Fruit fly (Drosophila melanogaster) whole organism, pupa: ENCODE data around the gene CG12725.
A peak's percentile ranks its signal among the peaks of the same experiment; 100 is the strongest.

ENCODE experiments used
- CG10348 ChIP-seq: fragments of 200-800 bp; sonication (Bioruptor generic); IDR thresholded peaks from 2 replicates; pipeline ENCODE4 v1.3.6; 2022; ENCODE audit warnings: missing biosample characterization, missing genetic modification characterization
- CG12605 ChIP-seq: fragments of 200-800 bp; sonication (Bioruptor generic); IDR thresholded peaks from 2 replicates; pipeline ENCODE4 v1.3.6; 2022; ENCODE audit warnings: missing biosample characterization, missing genetic modification characterization
- CG13204 ChIP-seq: fragments of 200-800 bp; sonication (Bioruptor generic); optimal IDR thresholded peaks from 2 replicates; lab custom pipeline; 2018; ENCODE audit warnings: missing biosample characterization, mild to moderate bottlenecking, missing genetic modification characterization, moderate library complexity
- CG14655 ChIP-seq: fragments of 200-800 bp; sonication (Bioruptor generic); optimal IDR thresholded peaks from 3 replicates; lab custom pipeline; 2017; ENCODE audit warnings: mild to moderate bottlenecking, missing biosample characterization, missing genetic modification reagents, missing genetic modification characterization
- CG15710 ChIP-seq: fragments of 200-800 bp; sonication (Bioruptor generic); optimal IDR thresholded peaks from 2 replicates; lab custom pipeline; 2018; ENCODE audit warnings: missing biosample characterization, mild to moderate bottlenecking, missing genetic modification characterization, moderate library complexity
- CG17806 ChIP-seq: fragments of 200-800 bp; sonication (Bioruptor generic); optimal IDR thresholded peaks from 2 replicates; lab custom pipeline; 2018; ENCODE audit warnings: missing biosample characterization, mild to moderate bottlenecking, missing genetic modification characterization, moderate library complexity
- CG32121 ChIP-seq: fragments of 200-800 bp; sonication (Bioruptor generic); IDR thresholded peaks from 2 replicates; pipeline ENCODE4 v1.3.6; 2022; ENCODE audit warnings: missing biosample characterization, missing genetic modification characterization
- CG34367 ChIP-seq: fragments of 200-800 bp; sonication (Bioruptor generic); optimal IDR thresholded peaks from 2 replicates; lab custom pipeline; 2018; ENCODE audit warnings: missing biosample characterization, mild to moderate bottlenecking, missing genetic modification characterization
- CG4496 ChIP-seq: fragments of 200-800 bp; sonication (Bioruptor generic); IDR thresholded peaks from 3 replicates; pipeline ENCODE4 v1.3.6; 2022; ENCODE audit warnings: missing biosample characterization, missing genetic modification characterization
- CG8159 ChIP-seq: fragments of 200-800 bp; sonication (Bioruptor generic); optimal IDR thresholded peaks from 3 replicates; lab custom pipeline; 2018; ENCODE audit warnings: missing biosample characterization, mild to moderate bottlenecking, missing genetic modification characterization, moderate library complexity
- CG8301 ChIP-seq: fragments of 200-800 bp; sonication (Bioruptor generic); optimal IDR thresholded peaks from 2 replicates; lab custom pipeline; 2018; ENCODE audit warnings: missing biosample characterization, mild to moderate bottlenecking, missing genetic modification characterization
- CG9948 ChIP-seq: fragments of 200-800 bp; sonication (Bioruptor generic); optimal IDR thresholded peaks from 2 replicates; lab custom pipeline; 2018; ENCODE audit warnings: missing biosample characterization, mild to moderate bottlenecking, missing genetic modification characterization, moderate library complexity
- D1 ChIP-seq: fragments of 200-800 bp; sonication (Bioruptor generic); optimal IDR thresholded peaks from 2 replicates; lab custom pipeline; 2018; ENCODE audit warnings: missing biosample characterization, mild to moderate bottlenecking, missing genetic modification characterization, moderate library complexity
- EcR ChIP-seq: fragments of 200-800 bp; sonication (Bioruptor generic); optimal IDR thresholded peaks from 3 replicates; lab custom pipeline; 2019; ENCODE audit warnings: missing biosample characterization, missing genetic modification characterization, mild to moderate bottlenecking, moderate library complexity, missing genetic modification reagents
- Ets98B ChIP-seq: fragments of 200-800 bp; sonication (Bioruptor generic); IDR thresholded peaks from 2 replicates; pipeline ENCODE4 v1.3.6; 2022; ENCODE audit warnings: missing biosample characterization, missing genetic modification characterization
- Pif1A ChIP-seq: fragments of 200-800 bp; sonication (Bioruptor generic); optimal IDR thresholded peaks from 3 replicates; lab custom pipeline; 2016; ENCODE audit warnings: missing biosample characterization, missing genetic modification characterization
- Pif1B ChIP-seq: fragments of 200-800 bp; sonication (Bioruptor generic); optimal IDR thresholded peaks from 3 replicates; lab custom pipeline; 2016; ENCODE audit warnings: missing biosample characterization, missing genetic modification characterization
- Snoo ChIP-seq: fragments of 200-800 bp; sonication (Bioruptor generic); optimal IDR thresholded peaks from 3 replicates; lab custom pipeline; 2017; ENCODE audit warnings: missing biosample characterization, mild to moderate bottlenecking, missing genetic modification characterization, inconsistent platforms
- fd96Ca ChIP-seq: fragments of 200-800 bp; sonication (Bioruptor generic); IDR thresholded peaks from 3 replicates; pipeline ENCODE4 v1.3.6; 2022; ENCODE audit warnings: missing biosample characterization, missing genetic modification characterization
- gl ChIP-seq: fragments of 200-800 bp; sonication (Bioruptor generic); optimal IDR thresholded peaks from 2 replicates; lab custom pipeline; 2018; ENCODE audit warnings: missing biosample characterization, mild to moderate bottlenecking, missing genetic modification characterization
- rn ChIP-seq: fragments of 200-800 bp; sonication (Bioruptor generic); IDR thresholded peaks from 2 replicates; pipeline ENCODE4 v1.3.6; 2022; ENCODE audit warnings: missing biosample characterization, missing genetic modification characterization

The CG12725 gene

dm6 chrX:13395020-13395419 is 7.6 kb downstream of the CG12725 start:
- no peak for TF ChIP-seq Ets98B (GFP tag; lab: Robert Waterston, UW)
- TF ChIP-seq CG17806 (tag; lab: Kevin White, UChicago): no peak
- TF ChIP-seq CG13204 (GFP tag; lab: Kevin White, UChicago): no peak
- no peak for TF ChIP-seq Snoo
- no peak for TF ChIP-seq Pif1B (GFP tag; lab: Kevin White, UChicago)
- no peak for TF ChIP-seq Pif1A (GFP tag; lab: Kevin White, UChicago)
- no peak for TF ChIP-seq rn (GFP tag; lab: Robert Waterston, UW)
- no peak for TF ChIP-seq fd96Ca (GFP tag; lab: Robert Waterston, UW)
- TF ChIP-seq CG4496 (GFP tag; lab: Robert Waterston, UW): 0 out of 3 replicates have a peak, but pooled peaks have one; percentile 26
- TF ChIP-seq, all 21 proteins: peak for 1

- TF ChIP-seq CG9948 (no peak), Snoo (no peak), CG34367 (tag; lab: Kevin White, UChicago) (no peak), fd96Ca (GFP tag; lab: Robert Waterston, UW) (peak; percentile 47; the same call in 1 of the 3 replicates), CG8301 (tag; lab: Kevin White, UChicago) (no peak), Pif1A (GFP tag; lab: Kevin White, UChicago) (no peak), gl (no peak), CG17806 (tag; lab: Kevin White, UChicago) (no peak), CG12605 (no peak), CG10348 (GFP tag; lab: Robert Waterston, UW) (no peak), D1 (tag; lab: Kevin White, UChicago) (no peak), CG32121 (GFP tag; lab: Robert Waterston, UW) (peak; percentile 41; the same call in 1 of the 2 replicates), Pif1B (GFP tag; lab: Kevin White, UChicago) (no peak), CG14655 (GFP tag; lab: Kevin White, UChicago) (no peak), rn (GFP tag; lab: Robert Waterston, UW) (no peak), Ets98B (GFP tag; lab: Robert Waterston, UW) (no peak), EcR (GFP tag; lab: Kevin White, UChicago) (peak; percentile 70), CG4496 (GFP tag; lab: Robert Waterston, UW) (no peak), CG8159 (no peak)
These were observed 8.3 kb downstream of the CG12725 start for dm6 chrX:13394343-13394742.

dm6 chrX:13392764-13393163 is 9.9 kb downstream of the CG12725 start:
- no peak for TF ChIP-seq D1 (tag; lab: Kevin White, UChicago)
- TF ChIP-seq CG14655 (GFP tag; lab: Kevin White, UChicago): no peak
- no peak for TF ChIP-seq CG4496 (GFP tag; lab: Robert Waterston, UW)
- TF ChIP-seq CG8301 (tag; lab: Kevin White, UChicago): no peak
- no peak for TF ChIP-seq rn (GFP tag; lab: Robert Waterston, UW)
- TF ChIP-seq fd96Ca (GFP tag; lab: Robert Waterston, UW): no peak
- TF ChIP-seq Pif1B (GFP tag; lab: Kevin White, UChicago): no peak
- TF ChIP-seq Pif1A (GFP tag; lab: Kevin White, UChicago): no peak

- TF ChIP-seq Pif1B (GFP tag; lab: Kevin White, UChicago): no peak
- no peak for TF ChIP-seq CG13204 (GFP tag; lab: Kevin White, UChicago)
- TF ChIP-seq Pif1A (GFP tag; lab: Kevin White, UChicago): no peak
- no peak for TF ChIP-seq rn (GFP tag; lab: Robert Waterston, UW)
- TF ChIP-seq CG9948: no peak
- TF ChIP-seq EcR (GFP tag; lab: Kevin White, UChicago): no peak
- no peak for TF ChIP-seq CG8301 (tag; lab: Kevin White, UChicago)
- no peak for TF ChIP-seq CG34367 (tag; lab: Kevin White, UChicago)
- no peak for TF ChIP-seq CG12605
- no peak for TF ChIP-seq CG14655 (GFP tag; lab: Kevin White, UChicago)
- TF ChIP-seq CG32121 (GFP tag; lab: Robert Waterston, UW): no peak
- no peak for TF ChIP-seq D1 (tag; lab: Kevin White, UChicago)
- no peak for TF ChIP-seq CG4496 (GFP tag; lab: Robert Waterston, UW)
- no peak for TF ChIP-seq CG17806 (tag; lab: Kevin White, UChicago)
- TF ChIP-seq fd96Ca (GFP tag; lab: Robert Waterston, UW): no peak
- no peak for TF ChIP-seq gl
These were observed 10.7 kb downstream of the CG12725 start for dm6 chrX:13392041-13392353.

DNA sequence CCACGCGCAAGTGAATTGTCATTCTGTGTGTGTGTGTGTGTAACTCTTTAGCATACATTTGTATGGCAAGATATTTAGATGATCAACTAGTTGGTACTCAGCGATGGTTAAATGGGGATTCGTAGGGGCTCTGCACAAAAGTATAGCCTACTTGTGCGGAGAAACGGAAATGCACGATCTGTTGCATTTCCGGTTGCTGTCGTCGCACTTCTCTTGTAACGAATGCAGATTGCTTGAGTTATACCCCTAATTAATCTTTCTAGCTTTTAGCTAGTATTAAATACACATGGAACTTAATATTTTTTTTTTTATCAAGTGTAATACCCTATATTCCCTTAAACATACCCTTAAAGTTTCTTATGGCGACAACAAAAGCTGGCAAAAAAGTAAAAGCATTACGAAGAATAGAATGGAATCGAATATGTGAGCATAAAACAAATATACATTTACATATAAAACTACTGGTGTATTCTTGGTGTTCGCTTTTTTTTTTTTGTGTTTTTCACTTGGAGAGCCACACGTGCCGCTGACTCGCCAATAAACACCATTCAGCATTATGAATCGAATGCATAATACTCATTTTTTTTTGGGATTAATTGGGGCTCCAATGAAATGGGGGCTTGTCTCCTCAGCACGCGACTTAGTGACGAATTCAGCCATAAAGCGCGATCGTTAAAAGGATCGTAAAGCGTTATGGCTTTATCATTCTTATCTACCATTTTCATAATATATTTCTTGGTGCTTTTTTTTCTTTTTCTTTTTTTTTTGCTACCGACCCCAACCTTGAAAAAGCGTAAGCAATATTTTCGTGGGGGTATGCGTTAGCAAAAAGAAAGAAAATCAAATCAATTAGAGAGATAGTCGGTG is 11.3 kb downstream of the CG12725 start:
- TF ChIP-seq CG8159 (no peak), CG14655 (GFP tag; lab: Kevin White, UChicago) (peak; percentile 20)

DNA sequence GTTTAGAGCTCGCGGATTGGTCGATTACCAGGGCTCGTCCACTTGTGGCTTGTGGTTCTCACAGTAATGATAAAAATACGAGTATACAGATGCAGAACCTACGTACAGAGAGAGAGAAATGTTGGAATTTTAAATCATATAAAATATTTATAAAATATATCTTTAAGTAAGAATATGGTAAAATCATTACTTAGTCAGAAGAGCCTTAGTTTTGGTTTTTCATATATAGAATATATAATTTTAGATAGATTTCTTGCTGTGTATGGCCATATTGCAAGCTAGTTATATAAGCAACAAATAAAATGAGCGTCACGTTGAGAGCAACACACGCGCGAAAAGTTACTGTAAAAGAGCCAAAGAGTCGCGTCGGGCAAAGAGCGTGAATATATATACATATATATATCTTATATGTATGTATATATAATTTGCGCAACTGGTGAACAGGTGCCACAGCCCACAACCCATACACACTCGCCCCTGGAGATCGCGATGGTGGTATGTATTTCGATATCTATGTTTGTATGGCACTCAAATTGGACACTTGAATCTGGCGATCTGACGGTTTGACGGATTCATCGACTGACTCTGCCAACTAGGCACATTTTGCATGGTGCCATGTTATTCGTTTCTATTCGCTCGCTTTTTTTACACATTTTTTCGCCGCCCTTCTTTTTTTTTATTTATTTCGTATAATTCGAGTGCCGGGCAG is 12.0 kb downstream of the CG12725 start:
- TF ChIP-seq Snoo: no peak
- TF ChIP-seq CG17806 (tag; lab: Kevin White, UChicago): peak; percentile 73
- TF ChIP-seq CG14655 (GFP tag; lab: Kevin White, UChicago): peak; percentile 71
- TF ChIP-seq CG12605: peak; percentile 86
- peak; percentile 87 for TF ChIP-seq CG4496 (GFP tag; lab: Robert Waterston, UW)
- peak; percentile 53 for TF ChIP-seq rn (GFP tag; lab: Robert Waterston, UW)
- peak; percentile 44 for TF ChIP-seq CG34367 (tag; lab: Kevin White, UChicago)
- TF ChIP-seq CG13204 (GFP tag; lab: Kevin White, UChicago): no peak
- peak; percentile 64 for TF ChIP-seq CG9948
- TF ChIP-seq CG8159: peak; percentile 78
- no peak for TF ChIP-seq CG10348 (GFP tag; lab: Robert Waterston, UW)
- peak; percentile 78 for TF ChIP-seq CG15710 (tag; lab: Kevin White, UChicago)
- TF ChIP-seq Pif1A (GFP tag; lab: Kevin White, UChicago): peak; percentile 23
- TF ChIP-seq gl: no peak
- TF ChIP-seq Ets98B (GFP tag; lab: Robert Waterston, UW): peak; percentile 82
- peak; percentile 33 for TF ChIP-seq Pif1B (GFP tag; lab: Kevin White, UChicago)
- TF ChIP-seq D1 (tag; lab: Kevin White, UChicago): peak; percentile 24
- TF ChIP-seq CG8301 (tag; lab: Kevin White, UChicago): peak; percentile 52
- peak; percentile 90 for TF ChIP-seq CG32121 (GFP tag; lab: Robert Waterston, UW)
- peak; percentile 9 for TF ChIP-seq EcR (GFP tag; lab: Kevin White, UChicago)
- no peak for TF ChIP-seq fd96Ca (GFP tag; lab: Robert Waterston, UW)
- TF ChIP-seq, all 21 proteins: peak for 16
